Fruit fly (Drosophila melanogaster) whole organism, embryonic: Measurements from ENCODE around the gene CG7653.
A peak's percentile ranks its signal among the peaks of the same experiment; 100 is the strongest.

Experiments used
- Adf1 ChIP-seq: fragments of 200-800 bp; sonication (Bioruptor generic); IDR thresholded peaks from 2 replicates; pipeline ENCODE4 v1.3.6; 2022; ENCODE audit warnings: missing biosample characterization, missing genetic modification characterization
- BEAF-32 ChIP-seq: fragments of 200-800 bp; sonication (Bioruptor generic); optimal IDR thresholded peaks from 3 replicates; lab custom pipeline; 2017; ENCODE audit warnings: missing biosample characterization, missing genetic modification characterization, mild to moderate bottlenecking, moderate library complexity, missing genetic modification reagents
- Blimp-1 ChIP-seq: fragments of 200-800 bp; sonication (Bioruptor generic); optimal IDR thresholded peaks from 3 replicates; lab custom pipeline; 2018; ENCODE audit warnings: missing biosample characterization, missing genetic modification characterization, mild to moderate bottlenecking, moderate library complexity, missing genetic modification reagents
- CG1024 ChIP-seq: fragments of 200-800 bp; sonication (Bioruptor generic); IDR thresholded peaks from 2 replicates; pipeline ENCODE4 v1.3.6; 2022; ENCODE audit warnings: missing biosample characterization, missing genetic modification characterization
- CG10431 ChIP-seq: fragments of 200-800 bp; sonication (Bioruptor generic); optimal IDR thresholded peaks from 3 replicates; lab custom pipeline; 2018; ENCODE audit warnings: missing biosample characterization, mild to moderate bottlenecking, missing genetic modification characterization
- CG10565 ChIP-seq: fragments of 200-800 bp; sonication (Bioruptor generic); optimal IDR thresholded peaks from 3 replicates; lab custom pipeline; 2016; ENCODE audit warnings: missing biosample characterization, mild to moderate bottlenecking, missing genetic modification characterization
- CG11085 ChIP-seq: fragments of 200-800 bp; sonication (Bioruptor generic); IDR thresholded peaks from 2 replicates; pipeline ENCODE4 v1.3.6; 2022; ENCODE audit warnings: missing biosample characterization, missing genetic modification characterization
- CG14050 ChIP-seq: fragments of 200-800 bp; sonication (Bioruptor generic); IDR thresholded peaks from 3 replicates; pipeline ENCODE4 v1.3.6; 2022; ENCODE audit warnings: missing biosample characterization, missing genetic modification characterization
- CG14667 ChIP-seq: fragments of 200-800 bp; sonication (Bioruptor generic); IDR thresholded peaks from 2 replicates; pipeline ENCODE4 v1.3.6; 2022; ENCODE audit warnings: missing biosample characterization, missing genetic modification characterization
- CG17802 ChIP-seq: fragments of 200-800 bp; sonication (Bioruptor generic); optimal IDR thresholded peaks from 2 replicates; lab custom pipeline; 2018; ENCODE audit warnings: missing biosample characterization, mild to moderate bottlenecking, missing genetic modification characterization, moderate library complexity
- CG17912 ChIP-seq: fragments of 200-800 bp; sonication (Bioruptor generic); optimal IDR thresholded peaks from 2 replicates; lab custom pipeline; 2018; ENCODE audit warnings: missing biosample characterization, mild to moderate bottlenecking, missing genetic modification characterization
- CG2712 ChIP-seq: fragments of 200-800 bp; optimal IDR thresholded peaks from 3 replicates; lab custom pipeline; 2019; ENCODE audit warnings: missing biosample characterization, mild to moderate bottlenecking, missing genetic modification characterization, moderate library complexity
- CG3163 ChIP-seq: fragments of 200-800 bp; sonication (Bioruptor generic); optimal IDR thresholded peaks from 3 replicates; lab custom pipeline; 2016; ENCODE audit warnings: missing biosample characterization, missing genetic modification characterization
- CG4360 ChIP-seq: fragments of 200-800 bp; sonication (Bioruptor generic); IDR thresholded peaks from 2 replicates; pipeline ENCODE4 v1.3.6; 2022; ENCODE audit warnings: missing biosample characterization, missing genetic modification characterization
- CG6765 ChIP-seq: fragments of 200-800 bp; sonication (Bioruptor generic); optimal IDR thresholded peaks from 3 replicates; lab custom pipeline; 2017; ENCODE audit warnings: missing biosample characterization, mild to moderate bottlenecking, missing genetic modification characterization
- CG7556 ChIP-seq: fragments of 200-800 bp; sonication (Bioruptor generic); optimal IDR thresholded peaks from 2 replicates; lab custom pipeline; 2017; ENCODE audit warnings: missing biosample characterization, mild to moderate bottlenecking, missing genetic modification characterization
- CG7928 ChIP-seq: fragments of 200-800 bp; sonication (Bioruptor generic); optimal IDR thresholded peaks from 2 replicates; lab custom pipeline; 2017; ENCODE audit warnings: missing biosample characterization, mild to moderate bottlenecking, missing genetic modification characterization
- CG8765 ChIP-seq: fragments of 200-800 bp; sonication (Bioruptor generic); IDR thresholded peaks from 2 replicates; pipeline ENCODE4 v1.3.6; 2022; ENCODE audit warnings: missing biosample characterization, missing genetic modification characterization
- CrebB ChIP-seq: fragments of 200-800 bp; sonication (Bioruptor generic); optimal IDR thresholded peaks from 3 replicates; lab custom pipeline; 2018; ENCODE audit warnings: missing biosample characterization, mild to moderate bottlenecking, missing genetic modification characterization
- D19A ChIP-seq: fragments of 200-800 bp; optimal IDR thresholded peaks from 3 replicates; lab custom pipeline; 2019; ENCODE audit warnings: missing biosample characterization, mild to moderate bottlenecking, missing genetic modification characterization, moderate library complexity
- Dad ChIP-seq: fragments of 200-800 bp; sonication (Bioruptor generic); optimal IDR thresholded peaks from 3 replicates; lab custom pipeline; 2016; ENCODE audit warnings: missing biosample characterization, missing genetic modification characterization
- Doc3 ChIP-seq: fragments of 200-800 bp; sonication (Bioruptor generic); IDR thresholded peaks from 3 replicates; pipeline ENCODE4 v1.3.6; 2022; ENCODE audit warnings: missing biosample characterization, missing genetic modification characterization; ENCODE audit not compliant: partially characterized antibody
- ERR ChIP-seq: fragments of 200-800 bp; sonication (Bioruptor generic); optimal IDR thresholded peaks from 2 replicates; lab custom pipeline; 2016; ENCODE audit warnings: missing biosample characterization, missing genetic modification characterization
- Fer2 ChIP-seq: fragments of 200-800 bp; sonication (Bioruptor generic); optimal IDR thresholded peaks from 2 replicates; lab custom pipeline; 2018; ENCODE audit warnings: missing biosample characterization, mild to moderate bottlenecking, missing genetic modification characterization, moderate library complexity
- GATAe ChIP-seq: fragments of 200-800 bp; sonication (Bioruptor generic); conservative IDR thresholded peaks from 2 replicates; pipeline ENCODE4 v1.3.6; 2022; ENCODE audit warnings: missing biosample characterization, missing genetic modification characterization
- Hmr ChIP-seq: fragments of 200-800 bp; sonication (Bioruptor generic); optimal IDR thresholded peaks from 3 replicates; lab custom pipeline; 2017; ENCODE audit warnings: mild to moderate bottlenecking, missing biosample characterization, missing genetic modification reagents, missing genetic modification characterization
- NFAT ChIP-seq: fragments of 200-800 bp; sonication (Bioruptor generic); IDR thresholded peaks from 2 replicates; pipeline ENCODE4 v1.3.6; 2022; ENCODE audit warnings: missing biosample characterization, missing genetic modification characterization
- Nf-YB ChIP-seq: fragments of 200-800 bp; sonication (Bioruptor generic); optimal IDR thresholded peaks from 3 replicates; lab custom pipeline; 2019; ENCODE audit warnings: missing biosample characterization, mild to moderate bottlenecking, missing genetic modification characterization, moderate library complexity
- Oli ChIP-seq: fragments of 200-800 bp; sonication (Bioruptor generic); optimal IDR thresholded peaks from 2 replicates; lab custom pipeline; 2018; ENCODE audit warnings: missing biosample characterization, mild to moderate bottlenecking, missing genetic modification characterization, moderate library complexity
- Xrp1 ChIP-seq: fragments of 200-800 bp; sonication (Bioruptor generic); IDR thresholded peaks from 2 replicates; pipeline ENCODE4 v1.3.6; 2022; ENCODE audit warnings: missing biosample characterization, missing genetic modification characterization
- bcd ChIP-seq: fragments of 200-800 bp; sonication (Bioruptor generic); optimal IDR thresholded peaks from 2 replicates; lab custom pipeline; 2017; ENCODE audit warnings: missing biosample characterization, mild to moderate bottlenecking, missing genetic modification characterization
- bigmax ChIP-seq: fragments of 200-800 bp; sonication (Bioruptor generic); optimal IDR thresholded peaks from 2 replicates; lab custom pipeline; 2018; ENCODE audit warnings: missing biosample characterization, mild to moderate bottlenecking, missing genetic modification characterization
- bowl ChIP-seq: fragments of 200-800 bp; sonication (Bioruptor generic); IDR thresholded peaks from 2 replicates; pipeline ENCODE4 v1.3.6; 2022; ENCODE audit warnings: missing biosample characterization, missing genetic modification characterization
- croc ChIP-seq: fragments of 200-800 bp; sonication (Bioruptor generic); conservative IDR thresholded peaks from 3 replicates; pipeline ENCODE4 v1.3.6; 2022; ENCODE audit warnings: missing biosample characterization, missing genetic modification characterization
- cwo ChIP-seq: fragments of 200-800 bp; sonication (Bioruptor generic); optimal IDR thresholded peaks from 3 replicates; lab custom pipeline; 2017; ENCODE audit warnings: missing biosample characterization, missing genetic modification characterization, mild to moderate bottlenecking, moderate library complexity, missing genetic modification reagents
- exex ChIP-seq: fragments of 200-800 bp; sonication (Bioruptor generic); optimal IDR thresholded peaks from 4 replicates; lab custom pipeline; 2018; ENCODE audit warnings: missing biosample characterization, mild to moderate bottlenecking, missing genetic modification characterization, moderate library complexity
- gfzf ChIP-seq: fragments of 200-800 bp; sonication (Bioruptor generic); optimal IDR thresholded peaks from 2 replicates; lab custom pipeline; 2016; ENCODE audit warnings: missing biosample characterization, mild to moderate bottlenecking, missing genetic modification characterization, moderate library complexity
- grn ChIP-seq: fragments of 200-800 bp; sonication (Bioruptor generic); optimal IDR thresholded peaks from 3 replicates; lab custom pipeline; 2017; ENCODE audit warnings: missing biosample characterization, missing genetic modification characterization
- klu ChIP-seq: fragments of 200-800 bp; sonication (Bioruptor generic); IDR thresholded peaks from 2 replicates; pipeline ENCODE4 v1.3.6; 2022; ENCODE audit warnings: missing biosample characterization, missing genetic modification characterization
- lov ChIP-seq, 2 experiments: fragments of 200-800 bp in 1 of 2; fragments of >200 bp in 1 of 2; sonication (Bioruptor generic) in 1 of 2; IDR thresholded peaks in 1 of 2; optimal IDR thresholded peaks in 1 of 2; 2 replicates in 1 of 2; 3 replicates in 1 of 2; pipeline versions ENCODE4 v1.3.6 to Lab custom; 2017 to 2022; ENCODE audit warnings: missing biosample characterization in 1 of 2, missing genetic modification characterization in 1 of 2
- phol ChIP-seq: fragments of 200-800 bp; sonication (Bioruptor generic); optimal IDR thresholded peaks from 3 replicates; lab custom pipeline; 2018; ENCODE audit warnings: missing biosample characterization, mild to moderate bottlenecking, missing genetic modification characterization, moderate library complexity
- sd ChIP-seq: fragments of 200-800 bp; sonication (Bioruptor generic); optimal IDR thresholded peaks from 3 replicates; lab custom pipeline; 2018; ENCODE audit warnings: missing biosample characterization, mild to moderate bottlenecking, missing genetic modification characterization, moderate library complexity
- sima ChIP-seq: fragments of 200-800 bp; sonication (Bioruptor generic); optimal IDR thresholded peaks from 2 replicates; lab custom pipeline; 2016; ENCODE audit warnings: missing biosample characterization, missing genetic modification characterization
- sr ChIP-seq: fragments of 200-800 bp; sonication (Bioruptor generic); IDR thresholded peaks from 3 replicates; pipeline ENCODE4 v1.3.6; 2022; ENCODE audit warnings: missing biosample characterization, missing genetic modification characterization
- ssp ChIP-seq: fragments of 200-800 bp; sonication (Bioruptor generic); IDR thresholded peaks from 2 replicates; pipeline ENCODE4 v1.3.6; 2022; ENCODE audit warnings: missing biosample characterization, missing genetic modification characterization
- tin ChIP-seq: fragments of 200-800 bp; sonication (Bioruptor generic); optimal IDR thresholded peaks from 3 replicates; lab custom pipeline; 2016; ENCODE audit warnings: missing biosample characterization, missing genetic modification characterization
- tx ChIP-seq: fragments of 200-800 bp; sonication (Bioruptor generic); optimal IDR thresholded peaks from 2 replicates; lab custom pipeline; 2016; ENCODE audit warnings: missing biosample characterization, missing genetic modification characterization
- vnd ChIP-seq: fragments of 200-800 bp; sonication (Bioruptor generic); IDR thresholded peaks from 3 replicates; pipeline ENCODE4 v1.3.6; 2022; ENCODE audit warnings: missing biosample characterization, missing genetic modification characterization; ENCODE audit not compliant: partially characterized antibody

Gene CG7653

DNA sequence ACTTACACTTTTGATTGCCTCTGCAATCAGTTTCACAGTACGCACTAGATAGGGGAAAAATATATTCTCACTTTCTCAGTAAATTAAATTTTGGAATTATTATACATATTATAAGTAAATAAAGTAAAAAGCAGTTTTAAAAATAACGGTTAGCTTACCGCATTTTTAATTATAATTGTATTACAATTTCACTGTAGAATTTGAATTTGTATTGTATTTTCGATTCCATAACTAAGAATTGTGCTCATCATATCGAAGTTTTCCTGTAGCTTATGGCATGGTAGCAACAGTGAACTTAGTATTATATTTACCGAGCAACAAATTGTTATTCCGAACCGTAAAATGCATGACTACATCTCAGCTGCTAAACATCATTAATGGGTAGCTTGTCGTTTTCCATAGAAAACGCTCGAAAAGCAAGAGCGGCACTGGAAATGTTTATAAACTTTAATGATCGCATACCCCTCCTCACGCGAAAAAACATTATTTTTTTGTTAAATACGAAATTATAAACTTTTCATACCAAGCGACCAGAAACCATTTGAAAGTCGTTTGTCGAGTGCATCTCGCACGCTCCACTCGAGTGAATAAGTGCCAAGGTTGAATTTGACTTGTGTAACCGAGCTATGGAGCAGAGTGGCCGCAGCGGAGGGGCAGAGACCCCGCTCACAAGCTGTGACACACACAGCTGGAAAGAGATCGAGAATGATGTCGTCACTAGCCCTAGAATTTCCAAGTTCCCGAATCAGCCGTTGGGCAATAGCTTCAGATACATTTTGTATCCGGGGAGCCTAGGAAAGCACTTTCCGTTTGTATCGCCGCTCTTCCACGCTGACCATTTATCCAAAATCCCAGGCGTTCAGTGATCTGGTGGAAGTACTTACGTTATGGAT, 32.3 kb upstream of the CG7653 start (continued):
- TF ChIP-seq CG11085 (peak; percentile 75), CrebB (tag; lab: Kevin White, UChicago) (peak; percentile 74), Nf-YB (GFP tag; lab: Kevin White, UChicago) (peak; percentile 76), CG17912 (GFP tag; lab: Kevin White, UChicago) (peak; percentile 69), BEAF-32 (GFP tag; lab: Kevin White, UChicago) (no peak), bowl (GFP tag; lab: Robert Waterston, UW) (peak; percentile 68; the same call in 1 of the 2 replicates), CG14050 (peak; percentile 92), CG6765 (GFP tag; lab: Kevin White, UChicago) (peak; percentile 91), Dad (GFP tag; lab: Kevin White, UChicago) (peak; percentile 16), klu (GFP tag; lab: Robert Waterston, UW) (peak; percentile 87), sima (GFP tag; lab: Kevin White, UChicago) (no peak), lov (optimal IDR thresholded peaks at IDR 0.05; lab: Kevin White, UChicago) (no peak), lov (GFP tag; IDR thresholded peaks at IDR 0.05; lab: Robert Waterston, UW) (peak; percentile 62; the same call in 1 of the 3 replicates), sr (no peak), vnd (GFP tag; lab: Robert Waterston, UW) (no peak), Doc3 (GFP tag; lab: Robert Waterston, UW) (no peak), phol (tag; lab: Kevin White, UChicago) (peak; percentile 93), ERR (peak; percentile 12), GATAe (peak; percentile 84), CG10565 (GFP tag; lab: Kevin White, UChicago) (no peak), Fer2 (peak; percentile 93), Blimp-1 (GFP tag; lab: Kevin White, UChicago) (no peak), bigmax (GFP tag; lab: Kevin White, UChicago) (no peak), Oli (tag; lab: Kevin White, UChicago) (peak; percentile 93), CG10431 (GFP tag; lab: Kevin White, UChicago) (peak; percentile 84), tin (GFP tag; lab: Kevin White, UChicago) (peak; percentile 84), exex (tag; lab: Kevin White, UChicago) (peak; percentile 81), croc (GFP tag; lab: Robert Waterston, UW) (peak; percentile 84), CG17802 (peak; percentile 49), CG8765 (GFP tag; lab: Robert Waterston, UW) (peak; percentile 33; the same call in 1 of the 2 replicates), ssp (GFP tag; lab: Robert Waterston, UW) (peak; percentile 83), CG4360 (no peak), cwo (GFP tag; lab: Kevin White, UChicago) (peak; percentile 57), CG7928 (GFP tag; lab: Kevin White, UChicago) (peak; percentile 48), tx (peak; percentile 29), NFAT (GFP tag; lab: Robert Waterston, UW) (no peak; the same call in none of the 2 replicates), CG3163 (no peak), D19A (tag; lab: Kevin White, UChicago) (peak; percentile 89), Hmr (GFP tag; lab: Kevin White, UChicago) (peak; percentile 93), CG14667 (GFP tag; lab: Robert Waterston, UW) (peak; percentile 82), grn (no peak), CG7556 (GFP tag; lab: Kevin White, UChicago) (peak; percentile 94), Adf1 (GFP tag; lab: Robert Waterston, UW) (no peak; the same call in 1 of the 2 replicates), CG1024 (GFP tag; lab: Robert Waterston, UW) (peak; percentile 32; the same call in 1 of the 2 replicates), gfzf (GFP tag; lab: Kevin White, UChicago) (no peak), Xrp1 (peak; percentile 92), CG2712 (tag; lab: Kevin White, UChicago) (peak; percentile 96), bcd (GFP tag; lab: Kevin White, UChicago) (peak; percentile 89), sd (tag; lab: Kevin White, UChicago) (peak; percentile 76)
